Fruit fly (Drosophila melanogaster): Measurements from ENCODE around the gene CG7115.

Gene CG7115

DNA sequence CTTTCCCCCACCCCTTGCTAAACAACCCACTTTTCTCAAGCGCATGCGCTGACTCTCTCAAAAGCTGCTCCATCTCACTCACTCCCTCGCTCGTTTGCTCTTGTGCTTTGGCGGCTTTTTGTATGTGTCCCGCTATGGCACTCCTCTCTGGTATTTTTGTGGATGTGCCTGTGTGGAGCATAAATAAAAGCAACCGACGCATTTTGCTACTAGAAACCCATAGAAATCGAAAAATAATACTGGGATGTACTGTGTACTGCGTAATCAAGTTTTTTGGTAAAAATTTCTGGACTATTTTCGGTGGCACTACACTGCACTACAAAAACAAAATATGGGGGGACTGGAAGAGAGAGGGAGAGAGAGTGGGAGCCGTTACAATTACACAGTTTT, 11.3 kb upstream of the CG7115 start (continued):
- TF ChIP-seq Adf1 (GFP tag; IDR thresholded peaks at IDR 0.05) (peak; percentile 74), ssp (GFP tag; IDR thresholded peaks at IDR 0.05) (no peak), row (GFP tag; IDR thresholded peaks at IDR 0.05) (peak; percentile 27; the same call in 1 of the 3 replicates), Dp (GFP tag; optimal IDR thresholded peaks at IDR 0.05) (peak; percentile 38), CG6654 (GFP tag; optimal IDR thresholded peaks at IDR 0.05) (no peak), CG11696 (GFP tag; IDR thresholded peaks at IDR 0.05) (no peak), dati (GFP tag; IDR thresholded peaks at IDR 0.05) (no peak), Xbp1 (GFP tag; optimal IDR thresholded peaks at IDR 0.05) (no peak), nerfin-2 (GFP tag; IDR thresholded peaks at IDR 0.05; ENCODE audit: partially characterized antibody) (peak; percentile 26; the same call in 1 of the 2 replicates), Lpt (GFP tag; optimal IDR thresholded peaks at IDR 0.05) (no peak), CG4854 (GFP tag; optimal IDR thresholded peaks at IDR 0.05) (no peak), CG7987 (GFP tag; optimal IDR thresholded peaks at IDR 0.05) (peak; percentile 63), CG7357 (GFP tag; IDR thresholded peaks at IDR 0.05) (no peak), NFAT (GFP tag; IDR thresholded peaks at IDR 0.05) (peak; percentile 4; the same call in 1 of the 2 replicates), CG3065 (GFP tag; optimal IDR thresholded peaks at IDR 0.05) (no peak), HLH3B (GFP tag; IDR thresholded peaks at IDR 0.05) (no peak), CG17359 (tag; optimal IDR thresholded peaks at IDR 0.05) (no peak), ham (GFP tag; IDR thresholded peaks at IDR 0.05) (no peak), Scr (GFP tag; IDR thresholded peaks at IDR 0.05; ENCODE audit: partially characterized antibody) (no peak), nau (GFP tag; optimal IDR thresholded peaks at IDR 0.05) (no peak), Drgx (GFP tag; IDR thresholded peaks at IDR 0.05) (no peak; the same call in 1 of the 2 replicates), CG16813 (GFP tag; IDR thresholded peaks at IDR 0.05; ENCODE audit: partially characterized antibody) (no peak), pho (GFP tag; optimal IDR thresholded peaks at IDR 0.05) (peak; percentile 22), ranshi (GFP tag; IDR thresholded peaks at IDR 0.05) (peak; percentile 17; the same call in 1 of the 2 replicates), lab (GFP tag; optimal IDR thresholded peaks at IDR 0.05) (peak; percentile 46), CG17802 (tag; optimal IDR thresholded peaks at IDR 0.05) (no peak), CG14441 (GFP tag; IDR thresholded peaks at IDR 0.05) (no peak), ind (GFP tag; optimal IDR thresholded peaks at IDR 0.05) (no peak), Bgb (GFP tag; IDR thresholded peaks at IDR 0.05; ENCODE audit: partially characterized antibody) (peak; percentile 61; the same call in 1 of the 2 replicates), CG11247 (GFP tag; IDR thresholded peaks at IDR 0.05) (no peak), tio (GFP tag; optimal IDR thresholded peaks at IDR 0.05) (no peak), al (GFP tag; IDR thresholded peaks at IDR 0.05) (no peak), CG13296 (GFP tag; optimal IDR thresholded peaks at IDR 0.05) (no peak), sens-2 (GFP tag; IDR thresholded peaks at IDR 0.05) (no peak), CG14050 (GFP tag; IDR thresholded peaks at IDR 0.05) (no peak), tgo (GFP tag; IDR thresholded peaks at IDR 0.05) (no peak), CG16815 (GFP tag; optimal IDR thresholded peaks at IDR 0.05) (no peak), maf-S (GFP tag; optimal IDR thresholded peaks at IDR 0.05) (no peak), CG15073 (GFP tag; optimal IDR thresholded peaks at IDR 0.05) (no peak), pfk (GFP tag; optimal IDR thresholded peaks at IDR 0.05) (peak; percentile 40), H15 (GFP tag; IDR thresholded peaks at IDR 0.05) (no peak), lmd (GFP tag; IDR thresholded peaks at IDR 0.05) (no peak), Fer1 (GFP tag; optimal IDR thresholded peaks at IDR 0.05) (peak; percentile 46), z (GFP tag; IDR thresholded peaks at IDR 0.05) (peak; percentile 66; the same call in 2 of the 3 replicates), CG10274 (GFP tag; optimal IDR thresholded peaks at IDR 0.05) (no peak), abd-A (tag; optimal IDR thresholded peaks at IDR 0.05) (peak; percentile 79), schlank (tag; optimal IDR thresholded peaks at IDR 0.05) (no peak), CG9215 (GFP tag; IDR thresholded peaks at IDR 0.05) (no peak), CG8388 (GFP tag; optimal IDR thresholded peaks at IDR 0.05) (no peak), Hand (GFP tag; optimal IDR thresholded peaks at IDR 0.05) (peak; percentile 12), Trl (optimal IDR thresholded peaks at IDR 0.05) (peak; percentile 83 to 97), Trl (GFP tag; optimal IDR thresholded peaks at IDR 0.05) (peak; percentile 64)
